Worm (Caenorhabditis elegans) whole organism, late embryonic: ENCODE data around the gene pqn-27.

Experiments used
- C08G9.2 ChIP-seq: sonication (generic microtip); optimal IDR thresholded peaks from 2 replicates; lab custom pipeline; 2016; ENCODE audit warnings: mild to moderate bottlenecking, missing genetic modification characterization, moderate library complexity, missing compliant biosample characterization
- Y22D7AL.16 ChIP-seq: sonication (generic microtip); optimal IDR thresholded peaks from 2 replicates; lab custom pipeline; 2016; ENCODE audit warnings: missing genetic modification characterization, missing compliant biosample characterization
- ama-1 ChIP-seq: fragments of 150-350 bp; optimal IDR thresholded peaks from 2 replicates; lab custom pipeline; 2014
- ceh-48 ChIP-seq: sonication (generic microtip); optimal IDR thresholded peaks from 2 replicates; lab custom pipeline; 2016; ENCODE audit warnings: missing genetic modification characterization, inconsistent platforms, missing compliant biosample characterization
- eyg-1 ChIP-seq: sonication (generic microtip); optimal IDR thresholded peaks from 2 replicates; lab custom pipeline; 2016; ENCODE audit warnings: missing genotype, missing genetic modification characterization, missing compliant biosample characterization
- lin-11 ChIP-seq: fragments of 200-800 bp; sonication (Bioruptor generic); optimal IDR thresholded peaks from 2 replicates; lab custom pipeline; 2018; ENCODE audit warnings: mild to moderate bottlenecking, missing genetic modification characterization, missing compliant biosample characterization
- nhr-232 ChIP-seq: sonication (generic microtip); optimal IDR thresholded peaks from 2 replicates; lab custom pipeline; 2016; ENCODE audit warnings: missing genetic modification characterization, missing compliant biosample characterization
- pat-9 ChIP-seq: fragments of 200-800 bp; sonication (Bioruptor generic); optimal IDR thresholded peaks from 2 replicates; lab custom pipeline; 2018; ENCODE audit warnings: mild to moderate bottlenecking, missing genetic modification characterization, moderate library complexity, missing compliant biosample characterization
- unc-55 ChIP-seq: sonication (generic microtip); optimal IDR thresholded peaks from 2 replicates; lab custom pipeline; 2017; ENCODE audit warnings: missing biosample characterization, missing genetic modification reagents, missing genetic modification characterization

Gene pqn-27

ce11 chrII:13401549-13401948 is 58.9 kb downstream of the pqn-27 start:
- TF ChIP-seq nhr-232 (tag; lab: Kevin White, UChicago) (no peak), ama-1 (no peak), pat-9 (tag; lab: Kevin White, UChicago) (no peak), ceh-48 (tag; lab: Kevin White, UChicago) (no peak), lin-11 (tag; lab: Kevin White, UChicago) (no peak), C08G9.2 (no peak), Y22D7AL.16 (tag; lab: Kevin White, UChicago) (no peak), eyg-1 (tag; lab: Kevin White, UChicago) (no peak), unc-55 (GFP tag; lab: Kevin White, UChicago) (no peak)
